Fruit fly (Drosophila melanogaster): ENCODE measurements around the gene Paip2.

Gene Paip2

DNA sequence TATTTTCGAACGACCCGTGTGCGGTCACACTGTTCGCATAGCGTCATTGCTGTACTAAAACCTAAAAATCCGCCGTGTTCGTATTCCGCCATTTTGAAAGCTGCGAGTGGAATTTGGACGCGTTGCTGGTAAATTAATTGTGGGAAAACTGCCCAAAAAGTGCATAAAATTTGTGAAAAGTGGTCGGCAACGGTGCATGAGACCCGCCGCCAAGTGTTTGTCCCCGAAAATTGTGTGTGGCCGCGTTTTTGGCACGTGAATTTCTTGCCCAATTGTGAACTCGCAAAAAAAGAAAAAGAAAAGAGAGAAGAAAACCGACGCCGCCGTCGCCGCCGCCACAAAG, 31.0 kb downstream of the Paip2 start, which contains the start of gene CtBP:
TSS of gene CtBP (plus strand) at position 29 of the 343 bp plus-strand sequence.
- 0 out of 2 replicates have a peak, but pooled peaks have one; percentile 7 for TF ChIP-seq chm (GFP tag; IDR thresholded peaks at IDR 0.05)
- no peak for TF ChIP-seq GATAe (GFP tag; conservative IDR thresholded peaks at IDR 0.05)
- TF ChIP-seq nau (GFP tag; optimal IDR thresholded peaks at IDR 0.05): no peak
- TF ChIP-seq da (GFP tag; optimal IDR thresholded peaks at IDR 0.05): no peak
- peak; percentile 60; the same call in 1 of the 3 replicates for TF ChIP-seq CG34422 (GFP tag; IDR thresholded peaks at IDR 0.05)
- TF ChIP-seq CG13424 (tag; optimal IDR thresholded peaks at IDR 0.05): no peak
- no peak for TF ChIP-seq CG9876 (GFP tag; optimal IDR thresholded peaks at IDR 0.05)
- no peak for TF ChIP-seq Sry-β (GFP tag; optimal IDR thresholded peaks at IDR 0.05)
- TF ChIP-seq inv (GFP tag; IDR thresholded peaks at IDR 0.05; ENCODE audit: partially characterized antibody): no peak
- TF ChIP-seq MESR4 (GFP tag; optimal IDR thresholded peaks at IDR 0.05): peak; percentile 58
- 0 out of 2 replicates have a peak, but pooled peaks have one; percentile 33 for TF ChIP-seq NFAT (GFP tag; IDR thresholded peaks at IDR 0.05)
- TF ChIP-seq oc (tag; optimal IDR thresholded peaks at IDR 0.05): no peak
- TF ChIP-seq Blimp-1 (GFP tag; optimal IDR thresholded peaks at IDR 0.05): no peak
- TF ChIP-seq CG4328 (GFP tag; optimal IDR thresholded peaks at IDR 0.05): no peak
- TF ChIP-seq Adf1 (GFP tag; IDR thresholded peaks at IDR 0.05): peak; percentile 23; the same call in 1 of the 2 replicates
- no peak for TF ChIP-seq sens (GFP tag)
- peak; percentile 88 for TF ChIP-seq sd (tag; optimal IDR thresholded peaks at IDR 0.05)
- TF ChIP-seq cad (GFP tag; optimal IDR thresholded peaks at IDR 0.05): no peak
- peak; percentile 62 for TF ChIP-seq nerfin-1 (tag; optimal IDR thresholded peaks at IDR 0.05)
- TF ChIP-seq CG10431 (GFP tag; optimal IDR thresholded peaks at IDR 0.05): no peak
- no peak for TF ChIP-seq sr (GFP tag; IDR thresholded peaks at IDR 0.05)
- TF ChIP-seq h (optimal IDR thresholded peaks at IDR 0.05): no peak
- peak; percentile 96 for TF ChIP-seq phol (tag; optimal IDR thresholded peaks at IDR 0.05)
- peak; percentile 4 for TF ChIP-seq Elba2 (GFP tag; optimal IDR thresholded peaks at IDR 0.05)
- TF ChIP-seq CG9797 (GFP tag; optimal IDR thresholded peaks at IDR 0.05): no peak
- no peak for TF ChIP-seq crol (GFP tag; IDR thresholded peaks at IDR 0.05)
- TF ChIP-seq ro (GFP tag; IDR thresholded peaks at IDR 0.05): no peak
- TF ChIP-seq HLHmδ (GFP tag; optimal IDR thresholded peaks at IDR 0.05): peak; percentile 47
- TF ChIP-seq nom (GFP tag; optimal IDR thresholded peaks at IDR 0.05): peak; percentile 63
- TF ChIP-seq stwl (tag; optimal IDR thresholded peaks at IDR 0.05): no peak
- no peak for TF ChIP-seq CG7271 (tag; optimal IDR thresholded peaks at IDR 0.05)
- TF ChIP-seq fu2 (GFP tag; optimal IDR thresholded peaks at IDR 0.05): no peak
- TF ChIP-seq CG9609 (GFP tag; optimal IDR thresholded peaks at IDR 0.05): no peak
- no peak for TF ChIP-seq insv (GFP tag; optimal IDR thresholded peaks at IDR 0.05)
- no peak; the same call in 1 of the 2 replicates for TF ChIP-seq Drgx (GFP tag; IDR thresholded peaks at IDR 0.05)
- TF ChIP-seq otp (GFP tag; IDR thresholded peaks at IDR 0.05): no peak
- no peak for TF ChIP-seq CG6683 (GFP tag; optimal IDR thresholded peaks at IDR 0.05)
- peak; percentile 24 for TF ChIP-seq zf30C (GFP tag; optimal IDR thresholded peaks at IDR 0.05)
- peak; percentile 40; the same call in 1 of the 2 replicates for TF ChIP-seq Bgb (GFP tag; IDR thresholded peaks at IDR 0.05; ENCODE audit: partially characterized antibody)
- TF ChIP-seq CG12659 (GFP tag; optimal IDR thresholded peaks at IDR 0.05): peak; percentile 55
- TF ChIP-seq CG14710 (tag; optimal IDR thresholded peaks at IDR 0.05): peak; percentile 14
- TF ChIP-seq ara (GFP tag; IDR thresholded peaks at IDR 0.05): no peak
- no peak for TF ChIP-seq jumu (GFP tag; optimal IDR thresholded peaks at IDR 0.05)
- TF ChIP-seq Neu2 (GFP tag; optimal IDR thresholded peaks at IDR 0.05; ENCODE audit: borderline replicate concordance): no peak
- no peak for TF ChIP-seq run (tag; optimal IDR thresholded peaks at IDR 0.05)
- TF ChIP-seq gro (GFP tag; optimal IDR thresholded peaks at IDR 0.05): no peak
- TF ChIP-seq Med (GFP tag): peak; percentile 80
- 0 out of 2 replicates have a peak, but pooled peaks have one; percentile 9 for TF ChIP-seq bowl (GFP tag; IDR thresholded peaks at IDR 0.05)
- no peak for TF ChIP-seq Atf-2 (GFP tag; optimal IDR thresholded peaks at IDR 0.05)
- TF ChIP-seq caup (GFP tag; optimal IDR thresholded peaks at IDR 0.05; ENCODE audit: severe bottlenecking): no peak
